Fruit fly (Drosophila melanogaster) whole organism, embryonic: ENCODE data around the gene RpS9.

Experiments used
- Ada2b ChIP-seq: fragments of 200-800 bp; sonication (Bioruptor generic); IDR thresholded peaks from 2 replicates; pipeline ENCODE4 v1.3.6; 2022; ENCODE audit warnings: missing biosample characterization, missing genetic modification characterization
- Adf1 ChIP-seq: fragments of 200-800 bp; sonication (Bioruptor generic); IDR thresholded peaks from 2 replicates; pipeline ENCODE4 v1.3.6; 2022; ENCODE audit warnings: missing biosample characterization, missing genetic modification characterization
- BtbVII ChIP-seq: fragments of 200-800 bp; sonication (Bioruptor generic); optimal IDR thresholded peaks from 3 replicates; lab custom pipeline; 2017; ENCODE audit warnings: missing biosample characterization, mild to moderate bottlenecking, missing genetic modification characterization
- CG10366 ChIP-seq: fragments of 200-800 bp; sonication (Bioruptor generic); IDR thresholded peaks from 2 replicates; pipeline ENCODE4 v1.3.6; 2022; ENCODE audit warnings: missing biosample characterization, missing genetic modification characterization
- CG1233 ChIP-seq: fragments of 200-800 bp; sonication (Bioruptor generic); optimal IDR thresholded peaks from 4 replicates; lab custom pipeline; 2018; ENCODE audit warnings: missing biosample characterization, mild to moderate bottlenecking, missing genetic modification characterization
- CG15479 ChIP-seq: fragments of 200-800 bp; sonication (Bioruptor generic); optimal IDR thresholded peaks from 3 replicates; lab custom pipeline; 2019; ENCODE audit warnings: missing biosample characterization, mild to moderate bottlenecking, missing genetic modification characterization, moderate library complexity
- CG1602 ChIP-seq: fragments of 200-800 bp; sonication (Bioruptor generic); optimal IDR thresholded peaks from 3 replicates; lab custom pipeline; 2016; ENCODE audit warnings: missing biosample characterization, missing genetic modification characterization
- CG16779 ChIP-seq: fragments of 200-800 bp; sonication (Bioruptor generic); IDR thresholded peaks from 2 replicates; pipeline ENCODE4 v1.3.6; 2022; ENCODE audit warnings: missing biosample characterization, missing genetic modification characterization
- CG17612 ChIP-seq: fragments of 200-800 bp; sonication (Bioruptor generic); IDR thresholded peaks from 2 replicates; pipeline ENCODE4 v1.3.6; 2022; ENCODE audit warnings: missing biosample characterization, missing genetic modification characterization
- CG17829 ChIP-seq: fragments of 200-800 bp; optimal IDR thresholded peaks from 2 replicates; lab custom pipeline; 2019; ENCODE audit warnings: missing biosample characterization, mild to moderate bottlenecking, missing genetic modification characterization, moderate library complexity
- CG1792 ChIP-seq: fragments of 200-800 bp; sonication (Bioruptor generic); optimal IDR thresholded peaks from 2 replicates; lab custom pipeline; 2016; ENCODE audit warnings: missing biosample characterization, missing genetic modification characterization
- CG18599 ChIP-seq: fragments of 200-800 bp; sonication (Bioruptor generic); optimal IDR thresholded peaks from 3 replicates; lab custom pipeline; 2017; ENCODE audit warnings: missing biosample characterization, missing genetic modification characterization, mild to moderate bottlenecking, moderate library complexity, missing genetic modification reagents
- CG2129 ChIP-seq: fragments of 200-800 bp; sonication (Bioruptor generic); IDR thresholded peaks from 2 replicates; pipeline ENCODE4 v1.3.6; 2022; ENCODE audit warnings: missing biosample characterization, missing genetic modification characterization; ENCODE audit not compliant: partially characterized antibody
- CG30020 ChIP-seq: fragments of 200-800 bp; optimal IDR thresholded peaks from 2 replicates; lab custom pipeline; 2019; ENCODE audit warnings: missing biosample characterization, mild to moderate bottlenecking, missing genetic modification characterization, moderate library complexity
- CG32532 ChIP-seq: fragments of 200-800 bp; sonication (Bioruptor generic); IDR thresholded peaks from 2 replicates; pipeline ENCODE4 v1.3.6; 2022; ENCODE audit warnings: missing biosample characterization, missing genetic modification characterization
- CG4282 ChIP-seq: fragments of 200-800 bp; sonication (Bioruptor generic); optimal IDR thresholded peaks from 2 replicates; lab custom pipeline; 2016; ENCODE audit warnings: missing biosample characterization, missing genetic modification characterization
- CG4328 ChIP-seq: fragments of 200-800 bp; sonication (Bioruptor generic); optimal IDR thresholded peaks from 3 replicates; lab custom pipeline; 2017; ENCODE audit warnings: missing biosample characterization, missing genetic modification reagents, missing genetic modification characterization
- CG6683 ChIP-seq: fragments of 200-800 bp; sonication (Bioruptor generic); optimal IDR thresholded peaks from 2 replicates; lab custom pipeline; 2017; ENCODE audit warnings: missing biosample characterization, mild to moderate bottlenecking, missing genetic modification characterization, missing genetic modification reagents
- CG7745 ChIP-seq: fragments of 200-800 bp; sonication (Bioruptor generic); optimal IDR thresholded peaks from 2 replicates; lab custom pipeline; 2018; ENCODE audit warnings: missing biosample characterization, mild to moderate bottlenecking, missing genetic modification characterization, moderate library complexity
- CG7928 ChIP-seq: fragments of 200-800 bp; sonication (Bioruptor generic); optimal IDR thresholded peaks from 2 replicates; lab custom pipeline; 2017; ENCODE audit warnings: missing biosample characterization, mild to moderate bottlenecking, missing genetic modification characterization
- CG8944 ChIP-seq: fragments of 200-800 bp; sonication (Bioruptor generic); optimal IDR thresholded peaks from 3 replicates; lab custom pipeline; 2016; ENCODE audit warnings: missing biosample characterization, missing genetic modification characterization
- Dip2 ChIP-seq: fragments of 200-800 bp; sonication (Bioruptor generic); IDR thresholded peaks from 2 replicates; pipeline ENCODE4 v1.3.6; 2022; ENCODE audit warnings: missing biosample characterization, missing genetic modification characterization
- E2f1 ChIP-seq: fragments of 200-800 bp; sonication (Bioruptor generic); IDR thresholded peaks from 2 replicates; pipeline ENCODE4 v1.3.6; 2022; ENCODE audit warnings: missing biosample characterization, missing genetic modification characterization
- HLH3B ChIP-seq: fragments of 200-800 bp; sonication (Bioruptor generic); IDR thresholded peaks from 2 replicates; pipeline ENCODE4 v1.3.6; 2022; ENCODE audit warnings: missing biosample characterization, missing genetic modification characterization
- HLH54F ChIP-seq: fragments of 200-800 bp; sonication (Bioruptor generic); optimal IDR thresholded peaks from 3 replicates; lab custom pipeline; 2016; ENCODE audit warnings: missing biosample characterization, missing genetic modification characterization
- Hmr ChIP-seq: fragments of 200-800 bp; sonication (Bioruptor generic); optimal IDR thresholded peaks from 3 replicates; lab custom pipeline; 2017; ENCODE audit warnings: mild to moderate bottlenecking, missing biosample characterization, missing genetic modification reagents, missing genetic modification characterization
- Hsf ChIP-seq: fragments of 200-800 bp; sonication (Bioruptor generic); optimal IDR thresholded peaks from 3 replicates; lab custom pipeline; 2016; ENCODE audit warnings: missing biosample characterization, missing genetic modification characterization
- Pdp1 ChIP-seq, 2 experiments: fragments of 200-800 bp; sonication (Bioruptor generic); optimal IDR thresholded peaks; 3 replicates each; lab custom pipeline; 2016; ENCODE audit warnings: missing biosample characterization in 2 of 2, missing genetic modification characterization in 2 of 2, mild to moderate bottlenecking in 1 of 2, moderate library complexity in 1 of 2
- ase ChIP-seq: fragments of 200-800 bp; sonication (Bioruptor generic); IDR thresholded peaks from 3 replicates; pipeline ENCODE4 v1.3.6; 2022; ENCODE audit warnings: missing biosample characterization, missing genetic modification characterization
- ato ChIP-seq: fragments of 200-800 bp; sonication (Bioruptor generic); IDR thresholded peaks from 2 replicates; pipeline ENCODE4 v1.3.6; 2022; ENCODE audit warnings: missing biosample characterization, missing genetic modification characterization; ENCODE audit not compliant: partially characterized antibody
- bcd ChIP-seq: fragments of 200-800 bp; sonication (Bioruptor generic); optimal IDR thresholded peaks from 2 replicates; lab custom pipeline; 2017; ENCODE audit warnings: missing biosample characterization, mild to moderate bottlenecking, missing genetic modification characterization
- cas ChIP-seq: fragments of 200-800 bp; sonication (Bioruptor generic); IDR thresholded peaks from 2 replicates; pipeline ENCODE4 v1.3.6; 2022; ENCODE audit warnings: missing biosample characterization, missing genetic modification characterization
- caup ChIP-seq: fragments of 200-800 bp; sonication (Bioruptor generic); optimal IDR thresholded peaks from 3 replicates; lab custom pipeline; 2017; ENCODE audit warnings: missing biosample characterization, mild to moderate bottlenecking, missing genetic modification characterization, moderate library complexity; ENCODE audit not compliant: severe bottlenecking
- cg ChIP-seq: fragments of 200-800 bp; sonication (Bioruptor generic); optimal IDR thresholded peaks from 3 replicates; lab custom pipeline; 2019; ENCODE audit warnings: missing biosample characterization, mild to moderate bottlenecking, missing genetic modification characterization, moderate library complexity
- chinmo ChIP-seq: fragments of 200-800 bp; sonication (Bioruptor generic); IDR thresholded peaks from 4 replicates; pipeline ENCODE4 v1.3.6; 2022; ENCODE audit warnings: missing biosample characterization, missing genetic modification characterization; ENCODE audit not compliant: partially characterized antibody
- disco-r ChIP-seq: fragments of 200-800 bp; sonication (Bioruptor generic); optimal IDR thresholded peaks from 2 replicates; lab custom pipeline; 2016; ENCODE audit warnings: missing biosample characterization, missing genetic modification characterization
- fd3F ChIP-seq: fragments of 200-800 bp; sonication (Bioruptor generic); optimal IDR thresholded peaks from 2 replicates; lab custom pipeline; 2018; ENCODE audit warnings: missing biosample characterization, mild to moderate bottlenecking, missing genetic modification characterization, moderate library complexity
- lab ChIP-seq: fragments of 200-800 bp; sonication (Bioruptor generic); optimal IDR thresholded peaks from 3 replicates; lab custom pipeline; 2017; ENCODE audit warnings: missing biosample characterization, missing genetic modification characterization, mild to moderate bottlenecking, moderate library complexity, missing genetic modification reagents
- org-1 ChIP-seq: fragments of 200-800 bp; sonication (Bioruptor generic); optimal IDR thresholded peaks from 2 replicates; lab custom pipeline; 2017; ENCODE audit warnings: missing biosample characterization, missing genetic modification characterization
- otp ChIP-seq: fragments of 200-800 bp; sonication (Bioruptor generic); IDR thresholded peaks from 3 replicates; pipeline ENCODE4, ENCODE4 v1.3.6; 2022; ENCODE audit warnings: missing biosample characterization, missing genetic modification characterization
- prd ChIP-seq, 3 experiments: fragments of >200 bp in 2 of 3; fragments of 200-800 bp in 1 of 3; sonication (Bioruptor generic) in 1 of 3; optimal IDR thresholded peaks in 2 of 3; IDR thresholded peaks in 1 of 3; 2 replicates in 2 of 3; 3 replicates in 1 of 3; pipeline versions ENCODE4 v1.3.6 to Lab custom; 2017 to 2022; ENCODE audit warnings: missing biosample characterization in 1 of 3, missing genetic modification characterization in 1 of 3
- rib ChIP-seq: fragments of 200-800 bp; sonication (Bioruptor generic); IDR thresholded peaks from 2 replicates; pipeline ENCODE4 v1.3.6; 2022; ENCODE audit warnings: missing biosample characterization, missing genetic modification characterization
- sd ChIP-seq: fragments of 200-800 bp; sonication (Bioruptor generic); optimal IDR thresholded peaks from 3 replicates; lab custom pipeline; 2018; ENCODE audit warnings: missing biosample characterization, mild to moderate bottlenecking, missing genetic modification characterization, moderate library complexity
- sens-2 ChIP-seq: fragments of 200-800 bp; sonication (Bioruptor generic); IDR thresholded peaks from 2 replicates; pipeline ENCODE4 v1.3.6; 2022; ENCODE audit warnings: missing biosample characterization, missing genetic modification characterization
- slp2 ChIP-seq: fragments of 200-800 bp; sonication (Bioruptor generic); optimal IDR thresholded peaks from 2 replicates; lab custom pipeline; 2016; ENCODE audit warnings: missing biosample characterization, missing genetic modification characterization
- tap ChIP-seq: fragments of 200-800 bp; optimal IDR thresholded peaks from 3 replicates; lab custom pipeline; 2019; ENCODE audit warnings: missing biosample characterization, mild to moderate bottlenecking, missing genetic modification characterization, moderate library complexity
- tna ChIP-seq: fragments of 200-800 bp; sonication (Bioruptor generic); IDR thresholded peaks from 2 replicates; pipeline ENCODE4 v1.3.6; 2022; ENCODE audit warnings: missing biosample characterization, missing genetic modification characterization; ENCODE audit not compliant: partially characterized antibody
- z ChIP-seq: fragments of 200-800 bp; sonication (Bioruptor generic); IDR thresholded peaks from 3 replicates; pipeline ENCODE4 v1.3.6; 2022; ENCODE audit warnings: missing biosample characterization, missing genetic modification characterization

The RpS9 gene

DNA sequence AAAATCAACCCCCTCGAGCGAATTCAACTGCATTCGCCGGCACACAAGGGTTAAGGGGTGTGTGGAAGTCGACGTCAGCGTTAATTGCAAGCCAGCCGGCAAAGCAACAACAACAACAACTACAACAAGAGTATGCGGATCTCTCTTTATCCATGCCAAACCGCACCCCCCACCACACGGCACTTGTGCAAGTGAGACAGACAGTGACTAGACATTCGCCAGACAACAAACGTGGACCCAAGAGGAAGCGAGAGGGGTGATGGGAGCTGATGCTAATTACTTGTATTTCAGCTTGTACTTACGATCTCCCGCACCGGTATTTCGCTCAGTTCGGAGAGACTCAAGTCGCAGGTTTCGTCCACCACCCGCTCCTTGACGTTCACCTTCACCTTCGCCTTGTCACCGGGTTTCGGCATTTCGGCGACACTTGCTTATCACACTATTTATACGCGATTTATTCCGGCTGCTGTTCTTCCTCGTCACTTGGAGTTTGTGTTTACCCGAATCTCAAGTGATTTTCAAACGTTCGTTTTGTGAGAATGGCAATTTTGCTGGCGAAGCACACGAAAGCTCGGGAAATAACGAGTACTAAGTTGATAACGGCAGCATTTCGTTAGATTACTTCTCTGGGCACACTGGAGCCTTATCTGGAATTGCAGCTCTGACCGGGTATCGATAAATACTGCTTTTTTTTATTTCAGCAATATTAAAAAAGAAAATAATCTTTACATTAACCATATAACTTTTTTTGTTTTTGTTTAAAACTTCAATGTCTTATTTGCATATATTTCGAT is 2.1 kb downstream of the RpS9 start, which contains the start of gene CG3408 (continued):
- no peak for TF ChIP-seq Hsf (GFP tag; lab: Kevin White, UChicago)
- TF ChIP-seq Adf1 (GFP tag; lab: Robert Waterston, UW) = peak; percentile 21; the same call in 1 of the 2 replicates
- TF ChIP-seq Hmr (GFP tag; lab: Kevin White, UChicago) = peak; percentile 48
- TF ChIP-seq CG10366 (GFP tag; lab: Robert Waterston, UW) = 0 out of 2 replicates have a peak, but pooled peaks have one; percentile 3
- TF ChIP-seq prd (optimal IDR thresholded peaks at IDR 0.05; lab: Kevin White, UChicago) = no peak
- no peak for TF ChIP-seq prd (GFP tag; IDR thresholded peaks at IDR 0.05; lab: Robert Waterston, UW)
- TF ChIP-seq CG6683 (GFP tag; lab: Kevin White, UChicago) = no peak
- TF ChIP-seq tna (GFP tag; lab: Robert Waterston, UW) = no peak
- TF ChIP-seq cas (GFP tag; lab: Robert Waterston, UW) = no peak
- peak; percentile 56 for TF ChIP-seq CG1233 (GFP tag; lab: Kevin White, UChicago)
- no peak for TF ChIP-seq CG7745 (tag; lab: Kevin White, UChicago)
- TF ChIP-seq otp (GFP tag; lab: Robert Waterston, UW) = no peak
- no peak for TF ChIP-seq z
- no peak for TF ChIP-seq bcd
- TF ChIP-seq tap (tag; lab: Kevin White, UChicago) = no peak
- TF ChIP-seq BtbVII (GFP tag; lab: Kevin White, UChicago) = no peak
- no peak for TF ChIP-seq caup (GFP tag; lab: Kevin White, UChicago)
- TF ChIP-seq CG1792 (GFP tag; lab: Kevin White, UChicago) = no peak
- TF ChIP-seq cg (GFP tag; lab: Kevin White, UChicago) = no peak
- 0 out of 2 replicates have a peak, but pooled peaks have one; percentile 24 for TF ChIP-seq rib (GFP tag; lab: Robert Waterston, UW)
- no peak for TF ChIP-seq slp2
- no peak for TF ChIP-seq ato (GFP tag; lab: Robert Waterston, UW)
- no peak for TF ChIP-seq Ada2b (GFP tag; lab: Robert Waterston, UW)
- TF ChIP-seq CG18599 (GFP tag; lab: Kevin White, UChicago) = peak; percentile 39
- no peak for TF ChIP-seq HLH3B (GFP tag; lab: Robert Waterston, UW)
- no peak for TF ChIP-seq CG32532 (GFP tag; lab: Robert Waterston, UW)
- TF ChIP-seq HLH54F (GFP tag; lab: Kevin White, UChicago) = no peak
- TF ChIP-seq fd3F = no peak
- peak; percentile 77; the same call in 1 of the 4 replicates for TF ChIP-seq chinmo (GFP tag; lab: Robert Waterston, UW)
- peak; percentile 23 for TF ChIP-seq sd (tag; lab: Kevin White, UChicago)
- no peak for TF ChIP-seq org-1
- no peak for TF ChIP-seq CG1602 (GFP tag; lab: Kevin White, UChicago)
- TF ChIP-seq ase (GFP tag; lab: Robert Waterston, UW) = no peak
- no peak for TF ChIP-seq CG4282
- TF ChIP-seq CG7928 (GFP tag; lab: Kevin White, UChicago) = no peak
- TF ChIP-seq CG17829 = peak; percentile 20
- peak; percentile 35 for TF ChIP-seq lab
- no peak for TF ChIP-seq sens-2 (GFP tag; lab: Robert Waterston, UW)
- TF ChIP-seq Pdp1 (GFP tag; optimal IDR thresholded peaks at IDR 0.05; lab: Kevin White, UChicago) = peak in 1 of 2 experiments; percentile 50
- no peak for TF ChIP-seq E2f1 (GFP tag; lab: Robert Waterston, UW)
- TF ChIP-seq CG8944 = no peak
- no peak for TF ChIP-seq Dip2 (GFP tag; lab: Robert Waterston, UW)
- TF ChIP-seq CG17612 (GFP tag; lab: Robert Waterston, UW) = no peak
- TF ChIP-seq CG2129 (GFP tag; lab: Robert Waterston, UW) = no peak
- no peak for TF ChIP-seq disco-r
- no peak for TF ChIP-seq CG30020 (tag; lab: Kevin White, UChicago)
- TF ChIP-seq CG4328 = no peak
- TF ChIP-seq CG15479 (GFP tag; lab: Kevin White, UChicago) = no peak
- no peak for TF ChIP-seq CG16779
